Worm (Caenorhabditis elegans): ENCODE measurements around the gene Y46G5A.22.

ce11 chrII:12824463-12824862, 6.1 kb upstream of the Y46G5A.22 start:
- TF ChIP-seq hmbx-1 (tag; optimal IDR thresholded peaks at IDR 0.05): no peak
- TF ChIP-seq B0310.2 (tag; optimal IDR thresholded peaks at IDR 0.05): no peak
- no peak for TF ChIP-seq ama-1 (optimal IDR thresholded peaks at IDR 0.05)
- TF ChIP-seq pes-1 (GFP tag; IDR thresholded peaks at IDR 0.05): peak; percentile 16; the same call in 1 of the 2 replicates

All from whole organism, early embryonic.